Worm (Caenorhabditis elegans) whole organism, late embryonic: ENCODE results near the gene Y54G2A.49.

ENCODE experiments used
- C38D4.7 ChIP-seq: fragments of 200-800 bp; sonication (Bioruptor generic); optimal IDR thresholded peaks from 2 replicates; lab custom pipeline; 2018; ENCODE audit warnings: mild to moderate bottlenecking, missing genetic modification characterization, moderate library complexity, missing compliant biosample characterization
- ama-1 ChIP-seq: fragments of 150-350 bp; optimal IDR thresholded peaks from 2 replicates; lab custom pipeline; 2014
- ceh-34 ChIP-seq: sonication (generic microtip); optimal IDR thresholded peaks from 2 replicates; lab custom pipeline; 2016; ENCODE audit warnings: mild to moderate bottlenecking, missing genetic modification characterization, missing compliant biosample characterization
- ceh-45 ChIP-seq: fragments of 200-800 bp; sonication (Bioruptor generic); IDR thresholded peaks from 2 replicates; pipeline ENCODE4 v1.3.6; 2022; ENCODE audit warnings: missing genetic modification reagents, missing genetic modification characterization, missing compliant biosample characterization
- ceh-6 ChIP-seq: fragments of 200-800 bp; sonication (Bioruptor generic); optimal IDR thresholded peaks from 2 replicates; lab custom pipeline; 2018; ENCODE audit warnings: mild to moderate bottlenecking, missing genetic modification characterization, missing compliant biosample characterization
- fkh-10 ChIP-seq: fragments of 150-350 bp; optimal IDR thresholded peaks from 2 replicates; lab custom pipeline; 2014; ENCODE audit warnings: missing biosample characterization, missing genetic modification reagents, missing genetic modification characterization
- gmeb-2 ChIP-seq: sonication (generic microtip); optimal IDR thresholded peaks from 2 replicates; lab custom pipeline; 2016; ENCODE audit warnings: missing genetic modification characterization, inconsistent platforms, missing compliant biosample characterization
- hlh-30 ChIP-seq: sonication (generic microtip); optimal IDR thresholded peaks from 2 replicates; lab custom pipeline; 2017; ENCODE audit warnings: antibody characterized with exemption, missing genetic modification characterization, missing compliant biosample characterization; ENCODE audit not compliant: insufficient read depth
- pha-4 ChIP-seq: fragments of 150-350 bp; optimal IDR thresholded peaks from 2 replicates; lab custom pipeline; 2018; ENCODE audit warnings: missing biosample characterization, missing genetic modification reagents, missing genetic modification characterization
- pqm-1 ChIP-seq: sonication (generic microtip); optimal IDR thresholded peaks from 2 replicates; lab custom pipeline; 2016; ENCODE audit warnings: missing genetic modification characterization, missing compliant biosample characterization
- ref-2 ChIP-seq: sonication (generic microtip); optimal IDR thresholded peaks from 2 replicates; lab custom pipeline; 2016; ENCODE audit warnings: missing genetic modification characterization, missing compliant biosample characterization
- ttx-3 ChIP-seq: sonication (generic microtip); optimal IDR thresholded peaks from 2 replicates; lab custom pipeline; 2016; ENCODE audit warnings: missing genetic modification reagents, missing genetic modification characterization, missing compliant biosample characterization
- unc-86 ChIP-seq: sonication (generic microtip); optimal IDR thresholded peaks from 2 replicates; lab custom pipeline; 2016; ENCODE audit warnings: missing genetic modification characterization, missing compliant biosample characterization
- zip-5 ChIP-seq: sonication (generic microtip); optimal IDR thresholded peaks from 2 replicates; lab custom pipeline; 2016; ENCODE audit warnings: missing genetic modification characterization, missing compliant biosample characterization

ce11 chrIV:2809208-2809607 is 43.9 kb downstream of the Y54G2A.49 start, which contains the start of gene Y54G2A.76:
- TF ChIP-seq hlh-30 (tag; lab: Kevin White, UChicago) (no peak), C38D4.7 (GFP tag; lab: Kevin White, UChicago) (no peak), unc-86 (tag; lab: Kevin White, UChicago) (no peak), ceh-34 (no peak), zip-5 (tag; lab: Kevin White, UChicago) (no peak), fkh-10 (GFP tag; lab: Kevin White, UChicago) (no peak), ttx-3 (tag; lab: Kevin White, UChicago) (no peak), ceh-45 (GFP tag; lab: Robert Waterston, UW) (no peak), pqm-1 (tag; lab: Kevin White, UChicago) (no peak), ref-2 (no peak), gmeb-2 (tag; lab: Kevin White, UChicago) (no peak), ceh-6 (GFP tag; lab: Kevin White, UChicago) (no peak), pha-4 (no peak), ama-1 (lab: Kevin White, UChicago) (no peak)
